Fruit fly (Drosophila melanogaster): Measurements from ENCODE around the gene Pih1D1.
A peak's percentile ranks its signal among the peaks of the same experiment; 100 is the strongest.

Gene Pih1D1

dm6 chr2L:12707540-12707939 lies 14.1 kb downstream of the Pih1D1 start, which contains the start of the genes CG6180 and CG15484:
Gene CG6180 (plus strand): TSS chr2L:12707661.
Gene CG15484 (minus strand): TSS chr2L:12707711.
- TF ChIP-seq gfzf (GFP tag; optimal IDR thresholded peaks at IDR 0.05) (peak; percentile 13), CG2199 (GFP tag; IDR thresholded peaks at IDR 0.05) (no peak), ranshi (GFP tag; IDR thresholded peaks at IDR 0.05) (no peak), z (GFP tag; IDR thresholded peaks at IDR 0.05) (no peak), CG2889 (GFP tag; IDR thresholded peaks at IDR 0.05) (no peak), Ets97D (GFP tag; optimal IDR thresholded peaks at IDR 0.05) (peak; percentile 91), CG32532 (GFP tag; IDR thresholded peaks at IDR 0.05) (no peak), MBD-R2 (GFP tag; IDR thresholded peaks at IDR 0.05) (peak; percentile 54), CG2712 (tag; optimal IDR thresholded peaks at IDR 0.05) (peak; percentile 29), Sin3A (optimal IDR thresholded peaks at IDR 0.05) (peak; percentile 50), Sry-δ (GFP tag; optimal IDR thresholded peaks at IDR 0.05) (peak; percentile 66), unc-4 (GFP tag; IDR thresholded peaks at IDR 0.05; ENCODE audit: partially characterized antibody) (peak; percentile 52; the same call in 1 of the 2 replicates), CG13296 (GFP tag; optimal IDR thresholded peaks at IDR 0.05) (peak; percentile 6), corto (GFP tag; optimal IDR thresholded peaks at IDR 0.05) (no peak), br (optimal IDR thresholded peaks at IDR 0.05) (no peak), CG8359 (GFP tag; optimal IDR thresholded peaks at IDR 0.05; ENCODE audit: borderline replicate concordance) (no peak), Myb (GFP tag; optimal IDR thresholded peaks at IDR 0.05) (peak; percentile 74), fd64A (GFP tag; optimal IDR thresholded peaks at IDR 0.05) (no peak), tio (GFP tag; optimal IDR thresholded peaks at IDR 0.05) (no peak), CG3281 (GFP tag; optimal IDR thresholded peaks at IDR 0.05) (peak; percentile 2), CG7963 (GFP tag; IDR thresholded peaks at IDR 0.05; ENCODE audit: partially characterized antibody) (0 out of 3 replicates have a peak, but pooled peaks have one; percentile 15), Sry-β (GFP tag; optimal IDR thresholded peaks at IDR 0.05) (peak; percentile 23), Eip74EF (GFP tag; optimal IDR thresholded peaks at IDR 0.05) (no peak), CG6683 (GFP tag; optimal IDR thresholded peaks at IDR 0.05) (no peak), ab (GFP tag; optimal IDR thresholded peaks at IDR 0.05) (no peak), pum (GFP tag; optimal IDR thresholded peaks at IDR 0.05) (no peak), jigr1 (GFP tag; IDR thresholded peaks at IDR 0.05) (no peak), CkIIα-i1 (GFP tag; IDR thresholded peaks at IDR 0.05) (no peak), mam (GFP tag; optimal IDR thresholded peaks at IDR 0.05) (no peak), CG13775 (GFP tag; optimal IDR thresholded peaks at IDR 0.05) (no peak), zen (tag; optimal IDR thresholded peaks at IDR 0.05) (peak; percentile 17), E2f2 (GFP tag; IDR thresholded peaks at IDR 0.05) (peak; percentile 81), Dip2 (GFP tag; IDR thresholded peaks at IDR 0.05) (no peak), Six4 (GFP tag; optimal IDR thresholded peaks at IDR 0.05) (no peak), CG4820 (GFP tag; optimal IDR thresholded peaks at IDR 0.05) (no peak), Elba2 (GFP tag; optimal IDR thresholded peaks at IDR 0.05) (no peak), HLH4C (GFP tag; IDR thresholded peaks at IDR 0.05; ENCODE audit: partially characterized antibody) (peak; percentile 60), stc (GFP tag; IDR thresholded peaks at IDR 0.05) (no peak), fd96Cb (tag; optimal IDR thresholded peaks at IDR 0.05) (no peak), Dp (GFP tag; optimal IDR thresholded peaks at IDR 0.05) (peak; percentile 74), Dll (GFP tag; IDR thresholded peaks at IDR 0.05; ENCODE audit: partially characterized antibody) (peak; percentile 59; the same call in 2 of the 4 replicates), CG2116 (GFP tag; optimal IDR thresholded peaks at IDR 0.05) (peak; percentile 74), Dek (tag; optimal IDR thresholded peaks at IDR 0.05) (no peak), sens (GFP tag) (peak; percentile 70), phol (tag; optimal IDR thresholded peaks at IDR 0.05) (peak; percentile 89), CG12155 (GFP tag; optimal IDR thresholded peaks at IDR 0.05) (no peak), CG4424 (GFP tag; optimal IDR thresholded peaks at IDR 0.05) (no peak), CG18011 (GFP tag; optimal IDR thresholded peaks at IDR 0.05) (peak; percentile 39), exex (tag; optimal IDR thresholded peaks at IDR 0.05) (peak; percentile 16), chm (GFP tag; IDR thresholded peaks at IDR 0.05) (no peak), Nf-YB (GFP tag; optimal IDR thresholded peaks at IDR 0.05) (no peak), HLH54F (GFP tag; optimal IDR thresholded peaks at IDR 0.05) (no peak)

Measured in whole organism, embryonic.